Worm (Caenorhabditis elegans): ENCODE data around the gene dpf-4.

The dpf-4 gene

DNA sequence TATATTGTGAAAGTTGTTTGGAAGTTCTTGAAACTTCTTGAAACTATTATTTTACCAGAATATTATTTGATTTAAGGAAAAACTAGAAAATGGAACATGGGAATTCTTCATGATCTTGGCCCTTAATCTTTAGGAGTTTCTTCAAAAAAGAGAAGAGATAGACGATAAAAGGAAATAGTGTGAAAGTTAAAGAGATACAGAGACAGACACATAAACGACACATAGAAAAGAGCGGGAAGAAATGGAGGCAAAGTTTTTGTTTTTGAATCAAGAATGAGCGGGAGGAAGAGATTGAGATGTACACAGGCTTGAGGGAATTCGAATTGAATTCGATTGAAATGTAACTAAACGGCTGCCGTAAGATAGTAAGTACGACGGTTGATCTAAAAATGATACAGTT, 38.4 kb downstream of the dpf-4 start:
- TF ChIP-seq hnd-1 (tag; optimal IDR thresholded peaks at IDR 0.05) (no peak), scrt-1 (GFP tag; IDR thresholded peaks at IDR 0.05) (no peak), B0310.2 (tag; optimal IDR thresholded peaks at IDR 0.05) (no peak), flt-1 (GFP tag; IDR thresholded peaks at IDR 0.05) (no peak), ceh-13 (GFP tag; optimal IDR thresholded peaks at IDR 0.05) (no peak), ceh-36 (tag; optimal IDR thresholded peaks at IDR 0.05) (no peak), tbx-37 (GFP tag; conservative IDR thresholded peaks at IDR 0.05) (no peak), ama-1 (optimal IDR thresholded peaks at IDR 0.05) (no peak)

- no peak for TF ChIP-seq pes-1 (GFP tag; IDR thresholded peaks at IDR 0.05)
- TF ChIP-seq hmbx-1 (tag; optimal IDR thresholded peaks at IDR 0.05) = no peak
- no peak for TF ChIP-seq ets-7 (tag; optimal IDR thresholded peaks at IDR 0.05)
Measured at ce11 chrIII:5898631-5899030, 39.5 kb downstream of the dpf-4 start.

- TF ChIP-seq hmbx-1 (tag; optimal IDR thresholded peaks at IDR 0.05) (no peak), ceh-36 (tag; optimal IDR thresholded peaks at IDR 0.05) (no peak), tbx-11 (GFP tag; IDR thresholded peaks at IDR 0.05) (no peak), sea-1 (GFP tag; conservative IDR thresholded peaks at IDR 0.05) (no peak), ceh-13 (GFP tag; optimal IDR thresholded peaks at IDR 0.05) (no peak), B0310.2 (tag; optimal IDR thresholded peaks at IDR 0.05) (no peak), hnd-1 (tag; optimal IDR thresholded peaks at IDR 0.05) (no peak), hmg-4 (GFP tag; optimal IDR thresholded peaks at IDR 0.05) (no peak), scrt-1 (GFP tag; IDR thresholded peaks at IDR 0.05) (no peak), aly-1 (tag; optimal IDR thresholded peaks at IDR 0.05) (no peak)
Measured at ce11 chrIII:5900709-5901108, 41.6 kb downstream of the dpf-4 start.

DNA sequence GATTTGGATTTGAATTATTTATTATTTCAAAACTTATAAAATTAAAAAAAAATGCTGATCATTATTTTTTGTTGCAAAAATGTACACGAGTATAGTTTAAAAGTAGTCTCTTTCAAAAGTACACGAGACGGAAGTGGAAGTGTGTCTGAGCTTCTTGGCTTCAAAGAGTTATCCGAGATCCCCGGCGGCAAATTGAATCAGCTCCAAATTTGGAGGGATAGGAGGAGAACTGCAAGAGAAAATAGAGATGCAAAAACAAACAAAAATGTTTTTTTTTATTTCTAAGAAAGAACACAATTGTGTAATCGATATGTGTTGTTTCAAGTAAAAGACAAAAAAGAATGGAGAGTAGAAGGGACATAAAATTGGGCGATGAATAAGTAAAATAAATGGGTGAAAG, 43.5 kb downstream of the dpf-4 start:
- TF ChIP-seq F13C5.2 (tag; optimal IDR thresholded peaks at IDR 0.05) (no peak), scrt-1 (GFP tag; IDR thresholded peaks at IDR 0.05) (no peak), pes-1 (GFP tag; IDR thresholded peaks at IDR 0.05) (no peak), hnd-1 (tag; optimal IDR thresholded peaks at IDR 0.05) (no peak), ama-1 (optimal IDR thresholded peaks at IDR 0.05) (no peak), hmg-4 (GFP tag; optimal IDR thresholded peaks at IDR 0.05) (no peak)

ce11 chrIII:5906059-5906458, 47.0 kb downstream of the dpf-4 start, which contains the start of gene dpff-1:
Gene dpff-1 (minus strand): TSS chrIII:5906346.
- TF ChIP-seq tbx-11 (GFP tag; IDR thresholded peaks at IDR 0.05) (no peak), F13C5.2 (tag; optimal IDR thresholded peaks at IDR 0.05) (peak; percentile 23), sea-1 (GFP tag; conservative IDR thresholded peaks at IDR 0.05) (no peak), hmbx-1 (tag; optimal IDR thresholded peaks at IDR 0.05) (no peak), hmg-4 (GFP tag; optimal IDR thresholded peaks at IDR 0.05) (no peak)

- TF ChIP-seq tra-4 (tag; optimal IDR thresholded peaks at IDR 0.05) (no peak), ceh-13 (GFP tag; optimal IDR thresholded peaks at IDR 0.05) (no peak)
Measured at ce11 chrIII:5906749-5907148, 47.6 kb downstream of the dpf-4 start, which contains the start of gene erd-2.2. Gene erd-2.2 (plus strand): TSS chrIII:5907049.

DNA sequence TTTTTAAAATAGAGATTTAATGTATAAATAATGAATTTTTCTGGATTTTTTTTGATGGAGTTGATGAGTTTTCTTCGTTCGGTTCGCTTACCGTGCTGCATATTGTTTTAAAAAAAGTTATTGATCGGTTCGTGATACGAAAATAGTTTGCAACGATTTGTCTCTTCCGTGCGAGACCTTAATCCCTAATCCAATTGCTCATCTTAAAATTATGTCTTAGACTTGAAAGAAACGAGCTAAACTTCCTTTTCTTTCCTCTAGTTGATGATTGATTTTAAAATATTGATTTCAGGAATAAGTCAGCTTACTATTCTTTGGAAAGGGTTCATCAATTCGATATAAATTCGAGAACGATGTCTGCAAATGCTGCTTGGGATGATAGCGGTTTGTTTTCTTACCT, 49.3 kb downstream of the dpf-4 start, which contains the start of gene C28H8.3:
TSS of gene C28H8.3 (plus strand) at position 293 of the 400 bp plus-strand sequence.
- TF ChIP-seq flt-1 (GFP tag; IDR thresholded peaks at IDR 0.05) = no peak
- TF ChIP-seq ceh-13 (GFP tag; optimal IDR thresholded peaks at IDR 0.05) = no peak
- TF ChIP-seq aly-1 (tag; optimal IDR thresholded peaks at IDR 0.05) = no peak
- TF ChIP-seq ama-1 (optimal IDR thresholded peaks at IDR 0.05) = no peak

Measured in whole organism, early embryonic.